Fruit fly (Drosophila melanogaster): ENCODE data around the gene CG5500.

DNA sequence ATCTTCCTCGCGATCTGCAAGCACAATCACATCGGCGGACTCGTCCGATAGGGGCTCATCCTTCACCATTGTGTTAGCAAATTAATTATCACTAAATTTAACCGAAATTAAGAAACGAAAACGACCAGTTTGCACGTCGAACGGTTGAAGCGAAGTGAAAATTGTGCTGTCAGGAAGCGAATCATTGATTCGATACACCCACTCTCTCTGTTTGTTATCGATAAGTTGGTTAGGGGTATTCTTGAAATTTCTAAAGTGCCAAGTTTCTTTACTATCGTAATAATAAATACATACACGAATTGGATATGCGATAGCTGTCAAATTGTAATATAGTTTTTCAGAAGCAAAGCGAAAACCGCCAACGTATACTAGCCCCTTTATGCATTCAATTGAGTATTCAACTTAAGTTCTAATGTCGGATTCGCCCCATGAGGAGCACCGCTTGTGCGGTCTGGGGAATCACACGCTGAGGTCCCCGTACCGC, 844 bp upstream of the CG5500 start, which contains the start of gene Rb97D:
- no peak for TF ChIP-seq CG8478 (optimal IDR thresholded peaks at IDR 0.05)
- no peak for TF ChIP-seq CTCF (optimal IDR thresholded peaks at IDR 0.05)
